Worm (Caenorhabditis elegans): ENCODE measurements around the gene F32A5.4.

Gene F32A5.4

ce11 chrII:7239705-7240104 is 10.8 kb downstream of the F32A5.4 start:
- TF ChIP-seq flh-1 (GFP tag; optimal IDR thresholded peaks at IDR 0.05): no peak
- TF ChIP-seq lin-13 (tag; optimal IDR thresholded peaks at IDR 0.05): no peak
- TF ChIP-seq ceh-43 (GFP tag; optimal IDR thresholded peaks at IDR 0.05): no peak
- no peak for TF ChIP-seq ces-1 (GFP tag; optimal IDR thresholded peaks at IDR 0.05)

ce11 chrII:7242754-7243153 is 13.8 kb downstream of the F32A5.4 start:
- no peak for TF ChIP-seq unc-120 (tag; optimal IDR thresholded peaks at IDR 0.05; ENCODE audit: poor library complexity, severe bottlenecking)
- TF ChIP-seq lin-32 (GFP tag; optimal IDR thresholded peaks at IDR 0.05): no peak
- TF ChIP-seq snpc-4 (tag; optimal IDR thresholded peaks at IDR 0.05): no peak
- TF ChIP-seq elt-3 (tag; optimal IDR thresholded peaks at IDR 0.05): no peak
- TF ChIP-seq nhr-28 (tag; optimal IDR thresholded peaks at IDR 0.05): no peak
- no peak for TF ChIP-seq ceh-83 (GFP tag; optimal IDR thresholded peaks at IDR 0.05)
- no peak for TF ChIP-seq lin-13 (tag; optimal IDR thresholded peaks at IDR 0.05)
- TF ChIP-seq hlh-1 (tag; optimal IDR thresholded peaks at IDR 0.05): no peak
- TF ChIP-seq nhr-12 (tag; optimal IDR thresholded peaks at IDR 0.05): no peak
- no peak for TF ChIP-seq tbx-8 (GFP tag; optimal IDR thresholded peaks at IDR 0.05)
- no peak for TF ChIP-seq pha-4 (tag; optimal IDR thresholded peaks at IDR 0.05)

ce11 chrII:7245576-7245975 is 16.6 kb downstream of the F32A5.4 start, which contains the start of gene skpo-3:
TSS of gene skpo-3 (plus strand) at chrII:7245876.
- TF ChIP-seq unc-120 (tag; optimal IDR thresholded peaks at IDR 0.05; ENCODE audit: poor library complexity, severe bottlenecking) (no peak), nhr-237 (tag; optimal IDR thresholded peaks at IDR 0.05) (no peak), flh-1 (GFP tag; optimal IDR thresholded peaks at IDR 0.05) (no peak), mls-2 (tag; optimal IDR thresholded peaks at IDR 0.05) (no peak), nhr-76 (tag; optimal IDR thresholded peaks at IDR 0.05) (no peak), sptf-1 (tag; optimal IDR thresholded peaks at IDR 0.05) (no peak), M03D4.4 (tag; optimal IDR thresholded peaks at IDR 0.05) (no peak), sem-2 (GFP tag; optimal IDR thresholded peaks at IDR 0.05) (no peak)

- TF ChIP-seq flh-1 (GFP tag; optimal IDR thresholded peaks at IDR 0.05): no peak
Measured at ce11 chrII:7251978-7252377, 23.0 kb downstream of the F32A5.4 start, which contains the start of the genes prx-13 and ada-2. TSS of gene prx-13 (minus strand) at chrII:7252015. TSS of gene ada-2 (plus strand) at chrII:7252259.

ce11 chrII:7253073-7253472 is 24.1 kb downstream of the F32A5.4 start, which contains the start of gene lsm-4:
TSS of gene lsm-4 (minus strand) at chrII:7253163.
- TF ChIP-seq mep-1 (tag; optimal IDR thresholded peaks at IDR 0.05) (no peak), ces-1 (GFP tag; optimal IDR thresholded peaks at IDR 0.05) (no peak), pha-4 (tag; optimal IDR thresholded peaks at IDR 0.05) (no peak), unc-62 (GFP tag; optimal IDR thresholded peaks at IDR 0.05) (no peak)

ce11 chrII:7255614-7256162 is 26.7 kb downstream of the F32A5.4 start, which contains the start of gene F32A5.8:
TSS of gene F32A5.8 (plus strand) at chrII:7256112.
- TF ChIP-seq lin-32 (GFP tag; optimal IDR thresholded peaks at IDR 0.05) (no peak), unc-39 (tag; optimal IDR thresholded peaks at IDR 0.05) (no peak)

- TF ChIP-seq ceh-43 (GFP tag; optimal IDR thresholded peaks at IDR 0.05) (no peak), unc-62 (GFP tag; optimal IDR thresholded peaks at IDR 0.05) (no peak), blmp-1 (tag; optimal IDR thresholded peaks at IDR 0.05) (no peak), elt-1 (tag; optimal IDR thresholded peaks at IDR 0.05; ENCODE audit: borderline replicate concordance, insufficient read depth) (no peak), nhr-237 (tag; optimal IDR thresholded peaks at IDR 0.05) (no peak), nhr-12 (tag; optimal IDR thresholded peaks at IDR 0.05) (no peak), bed-3 (GFP tag; optimal IDR thresholded peaks at IDR 0.05) (no peak)
Measured at ce11 chrII:7261854-7262253, 32.9 kb downstream of the F32A5.4 start, which contains the start of gene C30G12.4. TSS of gene C30G12.4 (plus strand) at chrII:7262154.

All from whole organism, mixed stage, embryonic.